Worm (Caenorhabditis elegans): ENCODE measurements around the gene str-250.

DNA sequence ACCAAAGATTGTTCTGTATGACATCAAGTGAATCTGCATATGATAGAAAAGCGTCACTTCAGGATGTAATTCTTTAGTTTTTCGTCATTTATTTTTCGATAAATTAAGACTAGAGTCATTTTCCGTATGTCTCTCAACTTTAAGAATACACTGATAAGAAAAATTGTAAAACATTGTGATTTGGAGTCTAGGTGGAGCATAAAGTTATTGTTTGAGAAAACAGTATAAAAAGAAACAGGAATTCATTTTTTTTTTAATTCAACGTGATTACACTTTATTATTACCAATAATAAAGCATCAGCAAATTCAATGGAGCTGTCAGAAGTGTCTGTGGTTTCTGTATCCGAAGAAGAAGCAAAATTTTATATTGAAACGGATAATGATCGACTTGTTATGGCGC lies 30.6 kb downstream of the str-250 start, which contains the start of gene R10D12.6:
- TF ChIP-seq unc-62 (GFP tag; optimal IDR thresholded peaks at IDR 0.05) (no peak), xbp-1 (tag; optimal IDR thresholded peaks at IDR 0.05) (no peak), unc-98 (GFP tag; IDR thresholded peaks at IDR 0.05) (no peak), nhr-12 (tag; optimal IDR thresholded peaks at IDR 0.05) (no peak), lin-13 (GFP tag; optimal IDR thresholded peaks at IDR 0.05) (no peak), skn-1 (tag; optimal IDR thresholded peaks at IDR 0.05) (no peak), pag-3 (tag; optimal IDR thresholded peaks at IDR 0.05; ENCODE audit: borderline replicate concordance, insufficient read depth) (no peak), nhr-11 (tag; optimal IDR thresholded peaks at IDR 0.05) (no peak), egl-27 (tag; optimal IDR thresholded peaks at IDR 0.05) (no peak), hlh-17 (GFP tag; optimal IDR thresholded peaks at IDR 0.05; ENCODE audit: borderline replicate concordance) (no peak), ama-1 (optimal IDR thresholded peaks at IDR 0.05) (no peak), aha-1 (tag; optimal IDR thresholded peaks at IDR 0.05) (no peak)

All from whole organism, L1 larva.